Worm (Caenorhabditis elegans) whole organism, L1 larva: Measurements from ENCODE around the gene F42A10.9.
A peak's percentile ranks its signal among the peaks of the same experiment; 100 is the strongest.

Experiments
- C34B4.2 ChIP-seq: sonication (generic microtip); optimal IDR thresholded peaks from 2 replicates; lab custom pipeline; 2017; ENCODE audit warnings: mild to moderate bottlenecking, missing genetic modification characterization, missing compliant biosample characterization
- F16B12.6 ChIP-seq: fragments of 150-350 bp; optimal IDR thresholded peaks from 2 replicates; lab custom pipeline; 2014; ENCODE audit warnings: missing biosample characterization, missing genetic modification characterization
- Y116A8C.19 ChIP-seq: sonication (generic microtip); optimal IDR thresholded peaks from 2 replicates; lab custom pipeline; 2016; ENCODE audit warnings: missing compliant biosample characterization, missing genetic modification characterization, borderline replicate concordance
- aha-1 ChIP-seq: fragments of 150-350 bp; optimal IDR thresholded peaks from 2 replicates; lab custom pipeline; 2014; ENCODE audit warnings: missing biosample characterization, missing genetic modification characterization
- aly-2 ChIP-seq: fragments of 150-350 bp; optimal IDR thresholded peaks from 2 replicates; lab custom pipeline; 2014; ENCODE audit warnings: missing biosample characterization, missing genetic modification characterization
- ama-1 ChIP-seq: fragments of 150-350 bp; optimal IDR thresholded peaks from 2 replicates; lab custom pipeline; 2014
- blmp-1 ChIP-seq: fragments of 150-350 bp; optimal IDR thresholded peaks from 2 replicates; lab custom pipeline; 2014; ENCODE audit warnings: missing biosample characterization, missing genetic modification characterization
- ceh-63 ChIP-seq: fragments of 200-800 bp; sonication (Bioruptor generic); optimal IDR thresholded peaks from 2 replicates; lab custom pipeline; 2018; ENCODE audit warnings: mild to moderate bottlenecking, missing genetic modification characterization, missing compliant biosample characterization
- dpl-1 ChIP-seq, 3 experiments: fragments of 150-350 bp in 2 of 3; sonication (generic microtip) in 1 of 3; optimal IDR thresholded peaks; 2 replicates each; lab custom pipeline; 2014 to 2017; ENCODE audit warnings: missing biosample characterization in 3 of 3, missing genetic modification characterization in 3 of 3, missing genetic modification reagents in 3 of 3
- dsc-1 ChIP-seq: sonication (generic microtip); optimal IDR thresholded peaks from 2 replicates; lab custom pipeline; 2016; ENCODE audit warnings: mild to moderate bottlenecking, missing genetic modification characterization, missing compliant biosample characterization
- efl-1 ChIP-seq, 4 experiments: fragments of 150-350 bp; optimal IDR thresholded peaks in 3 of 4; peaks in 1 of 4; 1 replicate in 1 of 4; 2 replicates in 3 of 4; lab custom pipeline; 2014; ENCODE audit warnings: missing biosample characterization in 2 of 4, missing genetic modification characterization in 2 of 4, missing genetic modification reagents in 2 of 4
- egl-13 ChIP-seq: sonication (generic microtip); optimal IDR thresholded peaks from 2 replicates; lab custom pipeline; 2016; ENCODE audit warnings: missing genotype, missing genetic modification reagents, missing genetic modification characterization, missing compliant biosample characterization
- egl-27 ChIP-seq, 2 experiments: fragments of 150-350 bp in 1 of 2; sonication (generic microtip); optimal IDR thresholded peaks; 3 replicates each; lab custom pipeline; 2017 to 2018; ENCODE audit warnings: missing biosample characterization in 2 of 2, missing genetic modification characterization in 2 of 2, missing genetic modification reagents in 2 of 2
- elt-2 ChIP-seq: sonication (generic microtip); optimal IDR thresholded peaks from 2 replicates; lab custom pipeline; 2016; ENCODE audit warnings: missing genetic modification characterization, mild to moderate bottlenecking, inconsistent platforms, missing compliant biosample characterization, missing genetic modification reagents
- elt-3 ChIP-seq, 6 experiments: fragments of 150-350 bp in 1 of 6; sonication (generic microtip); optimal IDR thresholded peaks; 2 replicates each; lab custom pipeline; 2017 to 2018; ENCODE audit warnings: missing biosample characterization in 6 of 6, missing genetic modification characterization in 6 of 6, inconsistent platforms in 1 of 6
- fkh-10 ChIP-seq: sonication (generic microtip); optimal IDR thresholded peaks from 2 replicates; lab custom pipeline; 2017; ENCODE audit warnings: missing biosample characterization, missing genetic modification reagents, missing genetic modification characterization
- fkh-4 ChIP-seq: sonication (generic microtip); optimal IDR thresholded peaks from 2 replicates; lab custom pipeline; 2016; ENCODE audit warnings: missing compliant biosample characterization, missing genetic modification characterization, borderline replicate concordance
- fkh-8 ChIP-seq: sonication (generic microtip); optimal IDR thresholded peaks from 2 replicates; lab custom pipeline; 2016; ENCODE audit warnings: mild to moderate bottlenecking, missing genetic modification characterization, missing compliant biosample characterization
- fos-1 ChIP-seq: fragments of 150-350 bp; optimal IDR thresholded peaks from 2 replicates; lab custom pipeline; 2014; ENCODE audit warnings: missing biosample characterization, missing genetic modification characterization
- grh-1 ChIP-seq: fragments of 200-800 bp; sonication (Bioruptor generic); IDR thresholded peaks from 2 replicates; pipeline ENCODE4 v1.3.6; 2022; ENCODE audit warnings: missing genetic modification reagents, missing genetic modification characterization, missing compliant biosample characterization
- hlh-17 ChIP-seq: fragments of 200-800 bp; sonication (Bioruptor generic); optimal IDR thresholded peaks from 2 replicates; lab custom pipeline; 2018; ENCODE audit warnings: missing genetic modification characterization, mild to moderate bottlenecking, missing compliant biosample characterization, moderate library complexity, borderline replicate concordance
- hlh-4 ChIP-seq: sonication (generic microtip); optimal IDR thresholded peaks from 2 replicates; lab custom pipeline; 2016; ENCODE audit warnings: mild to moderate bottlenecking, missing genetic modification characterization, missing compliant biosample characterization
- lin-14 ChIP-seq: fragments of 200-800 bp; sonication (Bioruptor generic); optimal IDR thresholded peaks from 2 replicates; lab custom pipeline; 2018; ENCODE audit warnings: mild to moderate bottlenecking, missing genetic modification characterization, moderate library complexity, missing compliant biosample characterization
- lin-15B ChIP-seq: fragments of 150-350 bp; sonication (generic microtip); optimal IDR thresholded peaks from 3 replicates; lab custom pipeline; 2014; ENCODE audit warnings: missing biosample characterization, missing genetic modification characterization
- lin-35 ChIP-seq, 2 experiments: fragments of 150-350 bp; optimal IDR thresholded peaks; 2 replicates each; lab custom pipeline; 2014; ENCODE audit warnings: missing biosample characterization in 2 of 2, missing genetic modification characterization in 2 of 2, missing genetic modification reagents in 2 of 2
- lin-39 ChIP-seq: fragments of 150-350 bp; optimal IDR thresholded peaks from 2 replicates; lab custom pipeline; 2014; ENCODE audit warnings: missing biosample characterization, missing genetic modification reagents, missing genetic modification characterization
- lir-3 ChIP-seq: sonication (generic microtip); optimal IDR thresholded peaks from 2 replicates; lab custom pipeline; 2016; ENCODE audit warnings: mild to moderate bottlenecking, missing genetic modification characterization, moderate library complexity, missing compliant biosample characterization; ENCODE audit not compliant: poor library complexity
- lsy-2 ChIP-seq, 2 experiments: fragments of 150-350 bp; optimal IDR thresholded peaks; 2 replicates each; lab custom pipeline; 2014; ENCODE audit warnings: missing biosample characterization in 2 of 2, missing genetic modification characterization in 2 of 2
- mab-9 ChIP-seq: fragments of 200-800 bp; sonication (Bioruptor generic); IDR thresholded peaks from 2 replicates; pipeline ENCODE4 v1.3.6; 2022; ENCODE audit warnings: missing genetic modification reagents, missing genetic modification characterization, missing compliant biosample characterization
- mep-1 ChIP-seq: fragments of 150-350 bp; optimal IDR thresholded peaks from 2 replicates; lab custom pipeline; 2014; ENCODE audit warnings: missing biosample characterization, missing genetic modification characterization
- nhr-20 ChIP-seq: sonication (generic microtip); optimal IDR thresholded peaks from 2 replicates; lab custom pipeline; 2016; ENCODE audit warnings: mild to moderate bottlenecking, missing genetic modification characterization, missing compliant biosample characterization
- nhr-28 ChIP-seq: fragments of 150-350 bp; optimal IDR thresholded peaks from 2 replicates; lab custom pipeline; 2014; ENCODE audit warnings: missing biosample characterization, missing genetic modification characterization
- nhr-47 ChIP-seq: sonication (generic microtip); optimal IDR thresholded peaks from 2 replicates; lab custom pipeline; 2016; ENCODE audit warnings: mild to moderate bottlenecking, missing genetic modification characterization, moderate library complexity, missing compliant biosample characterization
- nhr-77 ChIP-seq: fragments of 150-350 bp; optimal IDR thresholded peaks from 2 replicates; lab custom pipeline; 2014; ENCODE audit warnings: missing biosample characterization, missing genetic modification characterization
- nhr-84 ChIP-seq: sonication (generic microtip); optimal IDR thresholded peaks from 2 replicates; lab custom pipeline; 2017; ENCODE audit warnings: missing biosample characterization, missing genetic modification characterization
- nhr-85 ChIP-seq: sonication (generic microtip); peaks from one replicate; lab custom pipeline; 2016; ENCODE audit warnings: missing genetic modification characterization, inconsistent platforms, missing compliant biosample characterization
- nhr-90 ChIP-seq: sonication (generic microtip); optimal IDR thresholded peaks from 2 replicates; lab custom pipeline; 2016; ENCODE audit warnings: mild to moderate bottlenecking, missing genetic modification characterization, missing compliant biosample characterization; ENCODE audit not compliant: poor library complexity
- pax-3 ChIP-seq: fragments of 200-800 bp; sonication (Bioruptor generic); optimal IDR thresholded peaks from 2 replicates; lab custom pipeline; 2018; ENCODE audit warnings: mild to moderate bottlenecking, missing genetic modification characterization, moderate library complexity, missing compliant biosample characterization
- rnt-1 ChIP-seq: sonication (generic microtip); optimal IDR thresholded peaks from 2 replicates; lab custom pipeline; 2016; ENCODE audit warnings: mild to moderate bottlenecking, missing genetic modification characterization, moderate library complexity, missing compliant biosample characterization
- skn-1 ChIP-seq: fragments of 150-350 bp; optimal IDR thresholded peaks from 2 replicates; lab custom pipeline; 2014; ENCODE audit warnings: missing biosample characterization, missing genetic modification characterization
- snpc-4 ChIP-seq: fragments of 150-350 bp; optimal IDR thresholded peaks from 2 replicates; lab custom pipeline; 2014; ENCODE audit warnings: missing biosample characterization, missing genetic modification characterization
- snu-23 ChIP-seq: sonication (generic microtip); optimal IDR thresholded peaks from 2 replicates; lab custom pipeline; 2016; ENCODE audit warnings: missing genetic modification characterization, missing compliant biosample characterization
- sox-4 ChIP-seq: sonication (generic microtip); optimal IDR thresholded peaks from 2 replicates; lab custom pipeline; 2016; ENCODE audit warnings: missing genetic modification characterization, missing compliant biosample characterization
- sptf-1 ChIP-seq: fragments of 150-350 bp; optimal IDR thresholded peaks from 2 replicates; lab custom pipeline; 2014; ENCODE audit warnings: missing biosample characterization, missing genetic modification characterization
- swsn-7 ChIP-seq: sonication (generic microtip); optimal IDR thresholded peaks from 2 replicates; lab custom pipeline; 2016; ENCODE audit warnings: missing genetic modification characterization, missing compliant biosample characterization
- tbx-2 ChIP-seq: sonication (generic microtip); optimal IDR thresholded peaks from 2 replicates; lab custom pipeline; 2016; ENCODE audit warnings: missing genetic modification characterization, missing compliant biosample characterization
- unc-130 ChIP-seq: fragments of 150-350 bp; optimal IDR thresholded peaks from 2 replicates; lab custom pipeline; 2017; ENCODE audit warnings: missing biosample characterization, missing genetic modification characterization, inconsistent platforms
- unc-30 ChIP-seq: sonication (generic microtip); optimal IDR thresholded peaks from 2 replicates; lab custom pipeline; 2017; ENCODE audit warnings: missing biosample characterization, missing genetic modification characterization
- unc-62 ChIP-seq: fragments of 150-350 bp; optimal IDR thresholded peaks from 2 replicates; lab custom pipeline; 2014; ENCODE audit warnings: missing biosample characterization, missing genetic modification reagents, missing genetic modification characterization
- unc-86 ChIP-seq: sonication (generic microtip); optimal IDR thresholded peaks from 2 replicates; lab custom pipeline; 2016; ENCODE audit warnings: missing genetic modification characterization, missing compliant biosample characterization
- vab-15 ChIP-seq: sonication (generic microtip); optimal IDR thresholded peaks from 2 replicates; lab custom pipeline; 2017; ENCODE audit warnings: missing genotype, mild to moderate bottlenecking, missing genetic modification characterization, missing compliant biosample characterization
- ztf-11 ChIP-seq, 2 experiments: sonication (generic microtip); optimal IDR thresholded peaks; 2 replicates each; lab custom pipeline; 2016 to 2017; ENCODE audit warnings: missing genetic modification characterization in 2 of 2, missing biosample characterization in 1 of 2, missing compliant biosample characterization in 1 of 2

Gene F42A10.9

DNA sequence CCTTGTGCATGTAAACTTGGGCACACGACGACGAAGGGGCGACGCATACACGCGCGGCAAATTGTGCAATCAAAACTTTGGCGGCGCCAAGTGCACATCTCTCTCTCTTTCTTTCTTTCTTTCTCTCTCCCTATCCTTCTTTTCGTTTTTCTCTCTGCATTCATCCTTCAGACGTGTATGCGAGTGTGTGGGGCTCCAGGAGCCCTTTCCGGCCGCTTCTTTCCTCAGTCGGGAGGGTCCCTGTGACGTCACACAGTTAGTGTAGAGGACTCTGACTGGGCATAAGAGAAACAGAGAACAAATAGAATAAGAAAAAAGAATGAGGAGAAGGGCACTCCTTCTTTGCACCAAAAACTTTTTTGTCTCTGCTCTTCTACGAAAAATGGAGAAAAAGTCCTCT, 26.9 kb upstream of the F42A10.9 start (continued):
- peak; percentile 71 for TF ChIP-seq snu-23 (GFP tag; lab: Kevin White, UChicago)
- no peak for TF ChIP-seq hlh-4 (tag; lab: Kevin White, UChicago)
- no peak for TF ChIP-seq unc-130 (tag; lab: Kevin White, UChicago)
- no peak for TF ChIP-seq blmp-1 (tag; lab: Kevin White, UChicago)
- no peak for TF ChIP-seq Y116A8C.19 (tag; lab: Kevin White, UChicago)
- TF ChIP-seq fkh-10 (GFP tag; lab: Kevin White, UChicago) = peak; percentile 96
- TF ChIP-seq ztf-11 (tag; optimal IDR thresholded peaks at IDR 0.05; lab: Kevin White, UChicago) = no peak
- TF ChIP-seq dpl-1 (GFP tag; optimal IDR thresholded peaks at IDR 0.05; lab: Kevin White, UChicago) = peak in 2 of 3 experiments; percentile 17 to 29
- peak; percentile 71 for TF ChIP-seq rnt-1 (tag; lab: Kevin White, UChicago)
- no peak for TF ChIP-seq F16B12.6
- TF ChIP-seq efl-1 (optimal IDR thresholded peaks at IDR 0.05; lab: Kevin White, UChicago) = peak; percentile 47 to 55
- TF ChIP-seq efl-1 (GFP tag; optimal IDR thresholded peaks at IDR 0.05 in 1 of 2; lab: Kevin White, UChicago) = peak in 1 of 2 experiments; percentile 35
- TF ChIP-seq fkh-8 (tag; lab: Kevin White, UChicago) = peak; percentile 69
- no peak for TF ChIP-seq lin-15B (tag; lab: Kevin White, UChicago)
- peak; percentile 70 to 72 for TF ChIP-seq lsy-2 (tag; optimal IDR thresholded peaks at IDR 0.05; lab: Kevin White, UChicago)
- TF ChIP-seq nhr-90 = no peak
- TF ChIP-seq aha-1 (tag; lab: Kevin White, UChicago) = no peak
- TF ChIP-seq swsn-7 (tag; lab: Kevin White, UChicago) = peak; percentile 77
- TF ChIP-seq ceh-63 (GFP tag; lab: Kevin White, UChicago) = no peak
- no peak for TF ChIP-seq unc-30 (tag; lab: Kevin White, UChicago)
- TF ChIP-seq skn-1 (tag; lab: Kevin White, UChicago) = no peak
- no peak for TF ChIP-seq nhr-85 (tag; lab: Kevin White, UChicago)
- peak in 1 of 2 experiments; percentile 53 for TF ChIP-seq lin-35 (GFP tag; optimal IDR thresholded peaks at IDR 0.05; lab: Kevin White, UChicago)
- peak; percentile 77 for TF ChIP-seq tbx-2
- no peak for TF ChIP-seq fkh-4 (tag; lab: Kevin White, UChicago)
- TF ChIP-seq dsc-1 = peak; percentile 55
- no peak for TF ChIP-seq lin-39 (tag; lab: Kevin White, UChicago)
- peak; percentile 69 for TF ChIP-seq nhr-47 (tag; lab: Kevin White, UChicago)
- peak; percentile 22 for TF ChIP-seq nhr-20 (tag; lab: Kevin White, UChicago)
- TF ChIP-seq fos-1 (tag; lab: Kevin White, UChicago) = peak; percentile 5
- TF ChIP-seq pax-3 = no peak
- TF ChIP-seq nhr-77 (tag; lab: Kevin White, UChicago) = no peak
- no peak for TF ChIP-seq nhr-28 (tag; lab: Kevin White, UChicago)
- TF ChIP-seq elt-2 (tag; lab: Kevin White, UChicago) = no peak
- no peak for TF ChIP-seq C34B4.2 (tag; lab: Kevin White, UChicago)
- TF ChIP-seq unc-62 (GFP tag; lab: Kevin White, UChicago) = no peak
- TF ChIP-seq nhr-84 = no peak
- TF ChIP-seq, all 84 proteins: peak for 34

DNA sequence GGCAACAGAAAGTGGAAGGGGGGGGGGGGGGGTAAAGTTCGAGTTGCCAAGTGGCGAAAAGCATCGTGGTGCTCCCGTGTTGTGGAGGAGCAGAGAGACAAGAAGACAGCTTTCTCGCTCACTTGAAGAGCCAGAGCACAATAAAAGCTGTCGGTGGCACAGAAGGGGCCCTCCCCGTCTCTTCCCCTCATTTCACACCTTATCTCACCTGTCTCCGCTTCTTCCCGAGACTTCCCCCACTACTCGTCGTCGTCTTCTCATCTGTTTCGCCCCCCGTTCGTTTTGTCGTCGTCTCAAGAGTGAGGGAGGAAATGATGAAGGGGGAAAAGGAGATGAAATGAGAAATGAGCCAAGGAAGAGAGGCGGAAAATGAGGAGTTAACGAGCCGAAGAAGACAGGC, 25.9 kb upstream of the F42A10.9 start:
- TF ChIP-seq unc-30 (tag; lab: Kevin White, UChicago) (no peak), ama-1 (lab: Kevin White, UChicago) (no peak), swsn-7 (tag; lab: Kevin White, UChicago) (no peak), lir-3 (no peak), mep-1 (tag; lab: Kevin White, UChicago) (no peak), nhr-20 (tag; lab: Kevin White, UChicago) (no peak), sptf-1 (tag; lab: Kevin White, UChicago) (no peak), hlh-17 (no peak), elt-3 (tag; optimal IDR thresholded peaks at IDR 0.05; lab: Kevin White, UChicago) (no peak), sox-4 (tag; lab: Kevin White, UChicago) (no peak), egl-27 (tag; optimal IDR thresholded peaks at IDR 0.05; lab: Kevin White, UChicago) (no peak), egl-13 (tag; lab: Kevin White, UChicago) (no peak), unc-86 (tag; lab: Kevin White, UChicago) (no peak), grh-1 (GFP tag; lab: Robert Waterston, UW) (no peak), lin-14 (GFP tag; lab: Kevin White, UChicago) (peak; percentile 86), aly-2 (tag; lab: Kevin White, UChicago) (no peak), mab-9 (GFP tag; lab: Robert Waterston, UW) (no peak), unc-62 (GFP tag; lab: Kevin White, UChicago) (no peak), rnt-1 (tag; lab: Kevin White, UChicago) (peak; percentile 50), snpc-4 (tag; lab: Kevin White, UChicago) (no peak), vab-15 (tag; lab: Kevin White, UChicago) (no peak), nhr-28 (tag; lab: Kevin White, UChicago) (no peak), elt-2 (tag; lab: Kevin White, UChicago) (no peak)
